Fruit fly (Drosophila melanogaster) whole organism, embryonic: ENCODE results near the gene Veneno.

Experiments
- Atf-2 ChIP-seq: fragments of 200-800 bp; sonication (Bioruptor generic); optimal IDR thresholded peaks from 2 replicates; lab custom pipeline; 2016; ENCODE audit warnings: missing biosample characterization, missing genetic modification characterization
- Bgb ChIP-seq: fragments of 200-800 bp; sonication (Bioruptor generic); IDR thresholded peaks from 2 replicates; pipeline ENCODE4 v1.3.6; 2022; ENCODE audit warnings: missing biosample characterization, missing genetic modification characterization; ENCODE audit not compliant: partially characterized antibody
- CG10431 ChIP-seq: fragments of 200-800 bp; sonication (Bioruptor generic); optimal IDR thresholded peaks from 3 replicates; lab custom pipeline; 2018; ENCODE audit warnings: missing biosample characterization, mild to moderate bottlenecking, missing genetic modification characterization
- CG11247 ChIP-seq: fragments of 200-800 bp; sonication (Bioruptor generic); IDR thresholded peaks from 2 replicates; pipeline ENCODE4 v1.3.6; 2022; ENCODE audit warnings: missing biosample characterization, missing genetic modification characterization
- CG11398 ChIP-seq: fragments of 200-800 bp; sonication (Bioruptor generic); optimal IDR thresholded peaks from 2 replicates; lab custom pipeline; 2016; ENCODE audit warnings: missing biosample characterization, missing genetic modification characterization
- CG12391 ChIP-seq: fragments of 200-800 bp; sonication (Bioruptor generic); optimal IDR thresholded peaks from 3 replicates; lab custom pipeline; 2018; ENCODE audit warnings: missing biosample characterization, mild to moderate bottlenecking, missing genetic modification characterization, moderate library complexity
- CG1603 ChIP-seq: fragments of 200-800 bp; sonication (Bioruptor generic); optimal IDR thresholded peaks from 2 replicates; lab custom pipeline; 2019; ENCODE audit warnings: missing biosample characterization, mild to moderate bottlenecking, missing genetic modification characterization, moderate library complexity
- CG17186 ChIP-seq: fragments of 200-800 bp; sonication (Bioruptor generic); optimal IDR thresholded peaks from 3 replicates; lab custom pipeline; 2017; ENCODE audit warnings: missing biosample characterization, missing genetic modification reagents, missing genetic modification characterization
- CG31365 ChIP-seq: fragments of 200-800 bp; sonication (Bioruptor generic); optimal IDR thresholded peaks from 2 replicates; lab custom pipeline; 2018; ENCODE audit warnings: missing biosample characterization, mild to moderate bottlenecking, missing genetic modification characterization
- CG3163 ChIP-seq: fragments of 200-800 bp; sonication (Bioruptor generic); optimal IDR thresholded peaks from 3 replicates; lab custom pipeline; 2016; ENCODE audit warnings: missing biosample characterization, missing genetic modification characterization
- CG34224 ChIP-seq: fragments of 200-800 bp; sonication (Bioruptor generic); IDR thresholded peaks from 3 replicates; pipeline ENCODE4 v1.3.6; 2022; ENCODE audit warnings: missing biosample characterization, missing genetic modification characterization; ENCODE audit not compliant: partially characterized antibody
- CG34376 ChIP-seq: fragments of 200-800 bp; sonication (Bioruptor generic); optimal IDR thresholded peaks from 2 replicates; lab custom pipeline; 2018; ENCODE audit warnings: missing biosample characterization, mild to moderate bottlenecking, missing genetic modification characterization
- CG4328 ChIP-seq: fragments of 200-800 bp; sonication (Bioruptor generic); optimal IDR thresholded peaks from 3 replicates; lab custom pipeline; 2017; ENCODE audit warnings: missing biosample characterization, missing genetic modification reagents, missing genetic modification characterization
- CG8478 ChIP-seq: fragments of >200 bp; optimal IDR thresholded peaks from 2 replicates; lab custom pipeline; 2018
- CG9437 ChIP-seq: fragments of 200-800 bp; sonication (Bioruptor generic); optimal IDR thresholded peaks from 2 replicates; lab custom pipeline; 2018; ENCODE audit warnings: missing biosample characterization, mild to moderate bottlenecking, missing genetic modification characterization
- Dad ChIP-seq: fragments of 200-800 bp; sonication (Bioruptor generic); optimal IDR thresholded peaks from 3 replicates; lab custom pipeline; 2016; ENCODE audit warnings: missing biosample characterization, missing genetic modification characterization
- Dek ChIP-seq: fragments of 200-800 bp; sonication (Bioruptor generic); optimal IDR thresholded peaks from 3 replicates; lab custom pipeline; 2019; ENCODE audit warnings: missing biosample characterization, mild to moderate bottlenecking, missing genetic modification characterization, moderate library complexity
- Fer1 ChIP-seq: fragments of 200-800 bp; sonication (Bioruptor generic); optimal IDR thresholded peaks from 2 replicates; lab custom pipeline; 2017; ENCODE audit warnings: missing biosample characterization, mild to moderate bottlenecking, missing genetic modification characterization
- H15 ChIP-seq: fragments of 200-800 bp; sonication (Bioruptor generic); IDR thresholded peaks from 3 replicates; pipeline ENCODE4 v1.3.6; 2022; ENCODE audit warnings: missing biosample characterization, missing genetic modification characterization
- HLH4C ChIP-seq: fragments of 200-800 bp; sonication (Bioruptor generic); IDR thresholded peaks from 3 replicates; pipeline ENCODE4 v1.3.6; 2022; ENCODE audit warnings: missing biosample characterization, missing genetic modification characterization; ENCODE audit not compliant: partially characterized antibody
- HLH54F ChIP-seq: fragments of 200-800 bp; sonication (Bioruptor generic); optimal IDR thresholded peaks from 3 replicates; lab custom pipeline; 2016; ENCODE audit warnings: missing biosample characterization, missing genetic modification characterization
- HLHmδ ChIP-seq: fragments of 200-800 bp; sonication (Bioruptor generic); optimal IDR thresholded peaks from 2 replicates; lab custom pipeline; 2018; ENCODE audit warnings: missing biosample characterization, mild to moderate bottlenecking, missing genetic modification characterization, moderate library complexity
- HmgZ ChIP-seq: fragments of 200-800 bp; sonication (Bioruptor generic); optimal IDR thresholded peaks from 2 replicates; lab custom pipeline; 2018; ENCODE audit warnings: missing biosample characterization, mild to moderate bottlenecking, missing genetic modification characterization
- NC2α ChIP-seq: fragments of 200-800 bp; sonication (Bioruptor generic); optimal IDR thresholded peaks from 2 replicates; lab custom pipeline; 2016; ENCODE audit warnings: missing biosample characterization, missing genetic modification characterization
- Pdp1 ChIP-seq, 2 experiments: fragments of 200-800 bp; sonication (Bioruptor generic); optimal IDR thresholded peaks; 3 replicates each; lab custom pipeline; 2016; ENCODE audit warnings: missing biosample characterization in 2 of 2, missing genetic modification characterization in 2 of 2, mild to moderate bottlenecking in 1 of 2, moderate library complexity in 1 of 2
- Ssrp ChIP-seq: fragments of 200-800 bp; sonication (Bioruptor generic); optimal IDR thresholded peaks from 2 replicates; lab custom pipeline; 2018; ENCODE audit warnings: missing biosample characterization, mild to moderate bottlenecking, missing genetic modification characterization, moderate library complexity
- Xrp1 ChIP-seq: fragments of 200-800 bp; sonication (Bioruptor generic); IDR thresholded peaks from 2 replicates; pipeline ENCODE4 v1.3.6; 2022; ENCODE audit warnings: missing biosample characterization, missing genetic modification characterization
- YL-1 ChIP-seq: fragments of 200-800 bp; sonication (Bioruptor generic); optimal IDR thresholded peaks from 3 replicates; lab custom pipeline; 2017; ENCODE audit warnings: missing biosample characterization, mild to moderate bottlenecking, missing genetic modification characterization
- amos ChIP-seq: fragments of 200-800 bp; sonication (Bioruptor generic); IDR thresholded peaks from 2 replicates; pipeline ENCODE4 v1.3.6; 2022; ENCODE audit warnings: missing biosample characterization, missing genetic modification characterization; ENCODE audit not compliant: partially characterized antibody
- bab2 ChIP-seq: fragments of 200-800 bp; sonication (Bioruptor generic); optimal IDR thresholded peaks from 2 replicates; lab custom pipeline; 2016; ENCODE audit warnings: missing biosample characterization, missing genetic modification characterization
- bsh ChIP-seq, 2 experiments: fragments of 200-800 bp; sonication (Bioruptor generic); optimal IDR thresholded peaks; 2 replicates each; lab custom pipeline; 2017 to 2018; ENCODE audit warnings: mild to moderate bottlenecking in 2 of 2, missing biosample characterization in 2 of 2, missing genetic modification characterization in 2 of 2, moderate library complexity in 1 of 2
- btn ChIP-seq: fragments of 200-800 bp; sonication (Bioruptor generic); optimal IDR thresholded peaks from 2 replicates; lab custom pipeline; 2016; ENCODE audit warnings: missing biosample characterization, missing genetic modification characterization
- chn ChIP-seq: fragments of 200-800 bp; sonication (Bioruptor generic); optimal IDR thresholded peaks from 2 replicates; lab custom pipeline; 2016; ENCODE audit warnings: missing biosample characterization, missing genetic modification characterization
- crc ChIP-seq: fragments of 200-800 bp; sonication (Bioruptor generic); optimal IDR thresholded peaks from 2 replicates; lab custom pipeline; 2016; ENCODE audit warnings: missing biosample characterization, missing genetic modification characterization
- croc ChIP-seq: fragments of 200-800 bp; sonication (Bioruptor generic); conservative IDR thresholded peaks from 3 replicates; pipeline ENCODE4 v1.3.6; 2022; ENCODE audit warnings: missing biosample characterization, missing genetic modification characterization
- da ChIP-seq: fragments of 200-800 bp; sonication (Bioruptor generic); optimal IDR thresholded peaks from 2 replicates; lab custom pipeline; 2016; ENCODE audit warnings: missing biosample characterization, missing genetic modification characterization
- dmrt99B ChIP-seq: fragments of 200-800 bp; sonication (Bioruptor generic); optimal IDR thresholded peaks from 2 replicates; lab custom pipeline; 2018; ENCODE audit warnings: missing biosample characterization, mild to moderate bottlenecking, missing genetic modification characterization, moderate library complexity
- dysf ChIP-seq: fragments of 200-800 bp; sonication (Bioruptor generic); IDR thresholded peaks from 3 replicates; pipeline ENCODE4 v1.3.6; 2022; ENCODE audit warnings: missing biosample characterization, missing genetic modification characterization
- gsb ChIP-seq: fragments of 200-800 bp; sonication (Bioruptor generic); IDR thresholded peaks from 2 replicates; pipeline ENCODE4 v1.3.6; 2022; ENCODE audit warnings: missing biosample characterization, missing genetic modification characterization
- jigr1 ChIP-seq: fragments of 200-800 bp; sonication (Bioruptor generic); IDR thresholded peaks from 3 replicates; pipeline ENCODE4 v1.3.6; 2022; ENCODE audit warnings: missing biosample characterization, missing genetic modification characterization
- kay ChIP-seq: fragments of 200-800 bp; sonication (Bioruptor generic); optimal IDR thresholded peaks from 2 replicates; lab custom pipeline; 2016; ENCODE audit warnings: missing biosample characterization, missing genetic modification characterization
- kni ChIP-seq: fragments of 200-800 bp; sonication (Bioruptor generic); optimal IDR thresholded peaks from 3 replicates; lab custom pipeline; 2017; ENCODE audit warnings: mild to moderate bottlenecking, missing biosample characterization, missing genetic modification reagents, missing genetic modification characterization
- maf-S ChIP-seq: fragments of 200-800 bp; sonication (Bioruptor generic); optimal IDR thresholded peaks from 2 replicates; lab custom pipeline; 2016; ENCODE audit warnings: missing biosample characterization, missing genetic modification characterization
- sens ChIP-seq: fragments of 200-800 bp; sonication (Bioruptor generic); peaks from one replicate; lab custom pipeline; 2016; ENCODE audit warnings: missing biosample characterization, missing genetic modification characterization
- sisA ChIP-seq: fragments of 200-800 bp; sonication (Bioruptor generic); IDR thresholded peaks from 2 replicates; pipeline ENCODE4 v1.3.6; 2022; ENCODE audit warnings: missing biosample characterization, missing genetic modification characterization
- slbo ChIP-seq: fragments of 200-800 bp; sonication (Bioruptor generic); IDR thresholded peaks from 2 replicates; pipeline ENCODE4 v1.3.6; 2022; ENCODE audit warnings: missing biosample characterization, missing genetic modification characterization
- slp2 ChIP-seq: fragments of 200-800 bp; sonication (Bioruptor generic); optimal IDR thresholded peaks from 2 replicates; lab custom pipeline; 2016; ENCODE audit warnings: missing biosample characterization, missing genetic modification characterization
- ssp ChIP-seq: fragments of 200-800 bp; sonication (Bioruptor generic); IDR thresholded peaks from 2 replicates; pipeline ENCODE4 v1.3.6; 2022; ENCODE audit warnings: missing biosample characterization, missing genetic modification characterization
- stc ChIP-seq: fragments of 200-800 bp; sonication (Bioruptor generic); IDR thresholded peaks from 2 replicates; pipeline ENCODE4 v1.3.6; 2022; ENCODE audit warnings: missing biosample characterization, missing genetic modification characterization
- tx ChIP-seq: fragments of 200-800 bp; sonication (Bioruptor generic); optimal IDR thresholded peaks from 2 replicates; lab custom pipeline; 2016; ENCODE audit warnings: missing biosample characterization, missing genetic modification characterization
- vnd ChIP-seq: fragments of 200-800 bp; sonication (Bioruptor generic); IDR thresholded peaks from 3 replicates; pipeline ENCODE4 v1.3.6; 2022; ENCODE audit warnings: missing biosample characterization, missing genetic modification characterization; ENCODE audit not compliant: partially characterized antibody
- vvl ChIP-seq: fragments of 200-800 bp; sonication (Bioruptor generic); IDR thresholded peaks from 2 replicates; pipeline ENCODE4 v1.3.6; 2022; ENCODE audit warnings: missing biosample characterization, missing genetic modification characterization

The Veneno gene

dm6 chr3R:8357372-8357992, 4.9 kb downstream of the Veneno start (continued):
- TF ChIP-seq ssp (GFP tag; lab: Robert Waterston, UW) (no peak), gsb (GFP tag; lab: Robert Waterston, UW) (no peak), NC2α (GFP tag; lab: Kevin White, UChicago) (no peak), CG1603 (tag; lab: Kevin White, UChicago) (peak; percentile 22), crc (no peak), vnd (GFP tag; lab: Robert Waterston, UW) (no peak), da (GFP tag; lab: Kevin White, UChicago) (no peak), CG11247 (GFP tag; lab: Robert Waterston, UW) (no peak), CG4328 (no peak), CG3163 (GFP tag; lab: Kevin White, UChicago) (no peak), bsh (GFP tag; optimal IDR thresholded peaks at IDR 0.05; lab: Kevin White, UChicago) (no peak), Pdp1 (GFP tag; optimal IDR thresholded peaks at IDR 0.05; lab: Kevin White, UChicago) (peak in 1 of 2 experiments; percentile 73), kni (no peak), CG34224 (GFP tag; lab: Robert Waterston, UW) (no peak), CG11398 (GFP tag; lab: Kevin White, UChicago) (no peak), CG9437 (GFP tag; lab: Kevin White, UChicago) (no peak), tx (GFP tag; lab: Kevin White, UChicago) (no peak), sisA (GFP tag; lab: Robert Waterston, UW) (no peak), dmrt99B (tag; lab: Kevin White, UChicago) (no peak), stc (GFP tag; lab: Robert Waterston, UW) (no peak), HLHmδ (no peak), chn (GFP tag; lab: Kevin White, UChicago) (no peak), HLH54F (GFP tag; lab: Kevin White, UChicago) (no peak), HLH4C (no peak), CG31365 (tag; lab: Kevin White, UChicago) (no peak), Dad (GFP tag; lab: Kevin White, UChicago) (no peak), HmgZ (tag; lab: Kevin White, UChicago) (no peak), CG8478 (no peak), amos (GFP tag; lab: Robert Waterston, UW) (no peak), croc (GFP tag; lab: Robert Waterston, UW) (no peak), Fer1 (GFP tag; lab: Kevin White, UChicago) (peak; percentile 12), CG12391 (tag; lab: Kevin White, UChicago) (no peak), vvl (GFP tag; lab: Robert Waterston, UW) (peak; percentile 57), YL-1 (GFP tag; lab: Kevin White, UChicago) (no peak), Atf-2 (GFP tag; lab: Kevin White, UChicago) (no peak), btn (GFP tag; lab: Kevin White, UChicago) (no peak), Xrp1 (no peak), dysf (GFP tag; lab: Robert Waterston, UW) (no peak), CG17186 (GFP tag; lab: Kevin White, UChicago) (no peak), maf-S (no peak), slp2 (GFP tag; lab: Kevin White, UChicago) (no peak), kay (peak; percentile 20), H15 (GFP tag; lab: Robert Waterston, UW) (no peak), Bgb (GFP tag; lab: Robert Waterston, UW) (no peak), CG34376 (GFP tag; lab: Kevin White, UChicago) (peak; percentile 12), jigr1 (GFP tag; lab: Robert Waterston, UW) (no peak), Dek (tag; lab: Kevin White, UChicago) (no peak), CG10431 (GFP tag; lab: Kevin White, UChicago) (no peak), sens (GFP tag; lab: Kevin White, UChicago) (peak; percentile 59), Ssrp (tag; lab: Kevin White, UChicago) (no peak), bab2 (GFP tag; lab: Kevin White, UChicago) (no peak), slbo (no peak)
